Fruit fly (Drosophila melanogaster): Measurements from ENCODE around the gene CG32221.

DNA sequence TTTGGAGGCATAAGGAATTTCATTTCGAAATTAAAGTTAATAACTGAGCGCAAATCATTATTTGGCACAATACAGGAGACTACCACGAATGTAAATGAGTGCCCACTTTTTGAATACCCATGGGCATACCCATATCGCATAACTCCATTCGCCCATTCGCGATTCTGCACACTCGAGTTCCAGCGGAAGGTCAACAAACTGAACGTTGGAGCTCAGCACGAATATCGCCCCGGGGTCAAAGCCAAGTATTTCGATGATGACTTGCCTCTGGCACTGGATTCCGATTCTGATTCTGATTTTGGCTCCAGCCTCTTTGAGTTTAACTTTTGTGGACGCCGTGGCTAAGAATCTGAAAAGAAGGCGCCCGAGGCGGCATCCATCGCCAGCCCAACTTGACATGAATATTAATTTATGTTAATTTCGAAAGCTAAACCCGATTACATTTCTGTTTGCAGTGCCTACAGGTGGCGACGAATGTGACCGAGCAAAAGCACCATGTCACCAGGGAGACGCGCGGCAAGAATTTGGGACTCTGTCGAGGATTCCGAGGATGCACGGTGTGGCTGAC lies 23.5 kb downstream of the CG32221 start:
- TF ChIP-seq insv (optimal IDR thresholded peaks at IDR 0.05) (no peak), psq (optimal IDR thresholded peaks at IDR 0.05) (no peak), h (optimal IDR thresholded peaks at IDR 0.05) (no peak)
